Worm (Caenorhabditis elegans): ENCODE results near the gene F18H3.1.

- TF ChIP-seq tab-1 (GFP tag; IDR thresholded peaks at IDR 0.05), result no peak
- no peak for TF ChIP-seq klf-2 (GFP tag; conservative IDR thresholded peaks at IDR 0.05)
- no peak for TF ChIP-seq ref-1 (GFP tag; conservative IDR thresholded peaks at IDR 0.05)
- TF ChIP-seq flt-1 (GFP tag; IDR thresholded peaks at IDR 0.05), result no peak
- TF ChIP-seq T22C8.4 (GFP tag; IDR thresholded peaks at IDR 0.05), result no peak
- TF ChIP-seq ztf-29 (GFP tag; IDR thresholded peaks at IDR 0.05), result 0 out of 2 replicates have a peak, but pooled peaks have one; percentile 45
- no peak for TF ChIP-seq cog-1 (tag; optimal IDR thresholded peaks at IDR 0.05)
Observed at ce11 chrX:13526219-13527218, 7.1 kb downstream of the F18H3.1 start.

Data from whole organism, midembryonic.